Fruit fly (Drosophila melanogaster): ENCODE measurements around the gene CG34453.

dm6 chr3L:203536-204135, 29.5 kb downstream of the CG34453 start, which contains the start of gene NitFhit:
- TF ChIP-seq Snoo (tag; optimal IDR thresholded peaks at IDR 0.05) (no peak), Pif1B (GFP tag; optimal IDR thresholded peaks at IDR 0.05) (no peak), CG9948 (tag; optimal IDR thresholded peaks at IDR 0.05) (no peak), Pif1A (GFP tag; optimal IDR thresholded peaks at IDR 0.05) (no peak), rn (GFP tag; IDR thresholded peaks at IDR 0.05) (no peak), CG10348 (GFP tag; IDR thresholded peaks at IDR 0.05) (no peak), CG14655 (GFP tag; optimal IDR thresholded peaks at IDR 0.05) (no peak), EcR (GFP tag; optimal IDR thresholded peaks at IDR 0.05) (no peak), CG8301 (tag; optimal IDR thresholded peaks at IDR 0.05) (no peak), CG8159 (tag; optimal IDR thresholded peaks at IDR 0.05) (no peak)

Data from whole organism, pupa.